Fruit fly (Drosophila melanogaster): ENCODE measurements around the gene CG14645.
A peak's percentile ranks its signal among the peaks of the same experiment; 100 is the strongest.

Gene CG14645

DNA sequence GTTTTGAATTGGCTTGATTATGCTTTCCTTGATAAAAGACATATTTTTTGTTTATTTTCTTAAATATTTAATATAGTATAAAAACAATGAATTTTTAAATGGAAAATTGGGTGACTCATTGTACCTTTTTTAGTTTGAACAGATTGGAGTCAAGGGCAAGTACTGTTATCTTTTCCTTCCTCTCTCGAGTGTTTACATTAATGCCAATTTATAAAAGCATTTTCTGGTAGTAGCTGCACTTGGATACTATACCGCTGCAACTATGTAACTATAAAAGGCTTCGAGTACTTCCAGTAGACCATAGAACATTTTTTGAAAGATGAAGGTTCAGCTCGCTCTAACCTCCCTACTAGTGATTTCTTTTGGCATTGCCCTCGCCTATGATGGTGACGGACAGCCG is at the start of gene CG14645:
TSS of gene CG14645 (plus strand) at position 301 of the 400 bp plus-strand sequence.
- TF ChIP-seq ewg (GFP tag; optimal IDR thresholded peaks at IDR 0.05) = no peak
- TF ChIP-seq wdn (GFP tag; IDR thresholded peaks at IDR 0.05) = no peak
- TF ChIP-seq shn (GFP tag; optimal IDR thresholded peaks at IDR 0.05) = no peak
- TF ChIP-seq stwl (tag; optimal IDR thresholded peaks at IDR 0.05) = no peak
- TF ChIP-seq CG4617 (GFP tag; optimal IDR thresholded peaks at IDR 0.05; ENCODE audit: borderline replicate concordance) = no peak
- no peak for TF ChIP-seq CG3847 (GFP tag; IDR thresholded peaks at IDR 0.05)
- TF ChIP-seq CG1024 (GFP tag; IDR thresholded peaks at IDR 0.05) = no peak
- TF ChIP-seq CrebB (tag; optimal IDR thresholded peaks at IDR 0.05) = no peak
- TF ChIP-seq twi (tag; optimal IDR thresholded peaks at IDR 0.05) = no peak
- no peak for TF ChIP-seq CG6683 (GFP tag; optimal IDR thresholded peaks at IDR 0.05)
- no peak for TF ChIP-seq kni (GFP tag; optimal IDR thresholded peaks at IDR 0.05)
- no peak for TF ChIP-seq sc (optimal IDR thresholded peaks at IDR 0.05)
- no peak for TF ChIP-seq sc (GFP tag; optimal IDR thresholded peaks at IDR 0.05)
- TF ChIP-seq Neu2 (GFP tag; optimal IDR thresholded peaks at IDR 0.05; ENCODE audit: borderline replicate concordance) = no peak
- no peak for TF ChIP-seq CG17328 (GFP tag; IDR thresholded peaks at IDR 0.05)
- TF ChIP-seq CG12769 (tag; optimal IDR thresholded peaks at IDR 0.05) = no peak
- no peak for TF ChIP-seq HLH3B (GFP tag; IDR thresholded peaks at IDR 0.05)
- no peak for TF ChIP-seq CG18599 (GFP tag; optimal IDR thresholded peaks at IDR 0.05)
- TF ChIP-seq CG12236 (GFP tag; optimal IDR thresholded peaks at IDR 0.05) = no peak

dm6 chr3R:4291289-4291688 is 43.6 kb upstream of the CG14645 start:
- TF ChIP-seq Ets97D (GFP tag; optimal IDR thresholded peaks at IDR 0.05) (no peak), NFAT (GFP tag; IDR thresholded peaks at IDR 0.05) (no peak), CG4360 (GFP tag; IDR thresholded peaks at IDR 0.05) (no peak), CG2712 (tag; optimal IDR thresholded peaks at IDR 0.05) (no peak), Nf-YC (tag; optimal IDR thresholded peaks at IDR 0.05) (peak; percentile 36), Deaf1 (tag; optimal IDR thresholded peaks at IDR 0.05) (peak; percentile 82), Max (GFP tag; optimal IDR thresholded peaks at IDR 0.05) (no peak), pzg (GFP tag; optimal IDR thresholded peaks at IDR 0.05) (peak; percentile 1), zen2 (GFP tag; IDR thresholded peaks at IDR 0.05; ENCODE audit: partially characterized antibody) (no peak; the same call in 2 of the 3 replicates), CHES-1-like (GFP tag; optimal IDR thresholded peaks at IDR 0.05) (no peak), CG14050 (GFP tag; IDR thresholded peaks at IDR 0.05) (no peak), lab (GFP tag; optimal IDR thresholded peaks at IDR 0.05) (no peak), CG1647 (GFP tag; optimal IDR thresholded peaks at IDR 0.05) (no peak), CG8924 (tag; optimal IDR thresholded peaks at IDR 0.05) (no peak), yki (optimal IDR thresholded peaks at IDR 0.05) (no peak), CG8089 (GFP tag; optimal IDR thresholded peaks at IDR 0.05) (no peak), Adf1 (GFP tag; IDR thresholded peaks at IDR 0.05) (peak; percentile 85), Trl (optimal IDR thresholded peaks at IDR 0.05) (peak; percentile 4 to 13), Trl (GFP tag; optimal IDR thresholded peaks at IDR 0.05) (no peak), en (GFP tag; optimal IDR thresholded peaks at IDR 0.05) (no peak), CG34376 (GFP tag; optimal IDR thresholded peaks at IDR 0.05) (peak; percentile 9), CG17359 (tag; optimal IDR thresholded peaks at IDR 0.05) (no peak), HmgD (GFP tag; optimal IDR thresholded peaks at IDR 0.05) (no peak), nom (GFP tag; optimal IDR thresholded peaks at IDR 0.05) (peak; percentile 53), Hmr (GFP tag; optimal IDR thresholded peaks at IDR 0.05) (no peak), sens (GFP tag) (no peak), Nf-YB (GFP tag; optimal IDR thresholded peaks at IDR 0.05) (no peak), CG34422 (GFP tag; IDR thresholded peaks at IDR 0.05) (no peak), lmd (GFP tag; IDR thresholded peaks at IDR 0.05) (no peak), ewg (GFP tag; optimal IDR thresholded peaks at IDR 0.05) (peak; percentile 98), Drgx (GFP tag; IDR thresholded peaks at IDR 0.05) (no peak), CG6683 (GFP tag; optimal IDR thresholded peaks at IDR 0.05) (no peak), nerfin-1 (tag; optimal IDR thresholded peaks at IDR 0.05) (no peak), Side (GFP tag; optimal IDR thresholded peaks at IDR 0.05) (no peak), abd-A (tag; optimal IDR thresholded peaks at IDR 0.05) (peak; percentile 74)

All from whole organism, embryonic.